Fruit fly (Drosophila melanogaster) whole organism, prepupa: Measurements from ENCODE around the gene obst-I.

Experiments used
- CG3032 ChIP-seq: fragments of 200-800 bp; optimal IDR thresholded peaks from 2 replicates; lab custom pipeline; 2019; ENCODE audit warnings: missing biosample characterization, mild to moderate bottlenecking, missing genetic modification characterization, moderate library complexity
- Eip78C ChIP-seq: fragments of 200-800 bp; sonication (Bioruptor generic); peaks from one replicate; lab custom pipeline; 2016; ENCODE audit warnings: missing biosample characterization, missing genetic modification characterization

DNA sequence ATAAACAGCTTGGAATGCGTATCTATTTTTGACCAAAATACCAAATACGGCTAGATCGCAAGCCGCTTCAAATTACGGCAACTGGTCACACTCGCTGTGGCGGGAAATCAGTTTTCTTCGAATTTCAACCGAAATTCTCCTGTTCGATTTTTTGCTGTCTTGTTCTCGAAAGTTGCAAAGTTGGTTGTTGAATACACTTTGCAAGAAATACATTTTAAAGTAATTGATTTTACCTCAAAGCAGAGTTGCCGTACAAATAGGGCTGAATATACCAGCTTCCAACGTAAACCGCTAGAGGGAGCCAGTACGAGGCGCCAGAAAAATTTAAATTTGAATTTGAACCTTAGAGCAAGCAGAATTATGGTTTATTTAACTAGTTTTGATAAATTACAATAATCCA, 30.6 kb upstream of the obst-I start, which contains the start of gene CG9018:
- no peak for TF ChIP-seq CG3032 (tag; lab: Kevin White, UChicago)
- TF ChIP-seq Eip78C (GFP tag; lab: Kevin White, UChicago) = no peak
